Worm (Caenorhabditis elegans) whole organism, late embryonic: Measurements from ENCODE around the gene nhr-132.

ENCODE experiments used
- F13H6.1 ChIP-seq: sonication (generic microtip); optimal IDR thresholded peaks from 2 replicates; lab custom pipeline; 2016; ENCODE audit warnings: missing genetic modification characterization, missing compliant biosample characterization
- K09A11.1 ChIP-seq: sonication (generic microtip); optimal IDR thresholded peaks from 2 replicates; lab custom pipeline; 2017; ENCODE audit warnings: antibody characterized with exemption, mild to moderate bottlenecking, missing genetic modification characterization, missing compliant biosample characterization; ENCODE audit not compliant: insufficient read depth
- ama-1 ChIP-seq: fragments of 150-350 bp; optimal IDR thresholded peaks from 2 replicates; lab custom pipeline; 2014
- ceh-14 ChIP-seq: sonication (generic microtip); optimal IDR thresholded peaks from 2 replicates; lab custom pipeline; 2016; ENCODE audit warnings: missing genotype, missing genetic modification characterization, missing compliant biosample characterization
- ceh-9 ChIP-seq: sonication (generic microtip); optimal IDR thresholded peaks from 2 replicates; lab custom pipeline; 2016; ENCODE audit warnings: mild to moderate bottlenecking, missing genetic modification characterization, inconsistent platforms, missing compliant biosample characterization
- elt-2 ChIP-seq: sonication (generic microtip); optimal IDR thresholded peaks from 2 replicates; lab custom pipeline; 2016; ENCODE audit warnings: missing genetic modification reagents, missing genetic modification characterization, missing compliant biosample characterization
- fax-1 ChIP-seq: sonication (generic microtip); optimal IDR thresholded peaks from 2 replicates; lab custom pipeline; 2016; ENCODE audit warnings: missing genotype, missing genetic modification characterization, missing compliant biosample characterization
- fkh-10 ChIP-seq: fragments of 150-350 bp; optimal IDR thresholded peaks from 2 replicates; lab custom pipeline; 2014; ENCODE audit warnings: missing biosample characterization, missing genetic modification reagents, missing genetic modification characterization
- hlh-8 ChIP-seq: sonication (generic microtip); optimal IDR thresholded peaks from 2 replicates; lab custom pipeline; 2016; ENCODE audit warnings: missing genotype, missing genetic modification characterization, missing compliant biosample characterization
- nhr-232 ChIP-seq: sonication (generic microtip); optimal IDR thresholded peaks from 2 replicates; lab custom pipeline; 2016; ENCODE audit warnings: missing genetic modification characterization, missing compliant biosample characterization
- npax-4 ChIP-seq: sonication (generic microtip); optimal IDR thresholded peaks from 2 replicates; lab custom pipeline; 2016; ENCODE audit warnings: missing genetic modification characterization, missing compliant biosample characterization
- odd-2 ChIP-seq: sonication (generic microtip); optimal IDR thresholded peaks from 2 replicates; lab custom pipeline; 2017; ENCODE audit warnings: antibody characterized with exemption, mild to moderate bottlenecking, missing genetic modification characterization, missing compliant biosample characterization
- rnt-1 ChIP-seq: sonication (generic microtip); optimal IDR thresholded peaks from 2 replicates; lab custom pipeline; 2016; ENCODE audit warnings: missing genetic modification characterization, missing compliant biosample characterization
- sox-4 ChIP-seq: sonication (generic microtip); optimal IDR thresholded peaks from 2 replicates; lab custom pipeline; 2017; ENCODE audit warnings: mild to moderate bottlenecking, missing genetic modification characterization, inconsistent platforms, missing compliant biosample characterization

- TF ChIP-seq elt-2 (tag; lab: Kevin White, UChicago) (peak; percentile 21), fax-1 (tag; lab: Kevin White, UChicago) (no peak), F13H6.1 (tag; lab: Kevin White, UChicago) (no peak), hlh-8 (tag; lab: Kevin White, UChicago) (no peak), nhr-232 (tag; lab: Kevin White, UChicago) (no peak), ceh-9 (no peak), rnt-1 (tag; lab: Kevin White, UChicago) (no peak), sox-4 (tag; lab: Kevin White, UChicago) (no peak), K09A11.1 (no peak), ceh-14 (no peak), ama-1 (lab: Kevin White, UChicago) (no peak), odd-2 (tag; lab: Kevin White, UChicago) (no peak), npax-4 (tag; lab: Kevin White, UChicago) (no peak), fkh-10 (no peak)
Observed at ce11 chrV:534176-534575, at the start of gene nhr-132.
